Worm (Caenorhabditis elegans): Measurements from ENCODE around the gene bcat-1.

DNA sequence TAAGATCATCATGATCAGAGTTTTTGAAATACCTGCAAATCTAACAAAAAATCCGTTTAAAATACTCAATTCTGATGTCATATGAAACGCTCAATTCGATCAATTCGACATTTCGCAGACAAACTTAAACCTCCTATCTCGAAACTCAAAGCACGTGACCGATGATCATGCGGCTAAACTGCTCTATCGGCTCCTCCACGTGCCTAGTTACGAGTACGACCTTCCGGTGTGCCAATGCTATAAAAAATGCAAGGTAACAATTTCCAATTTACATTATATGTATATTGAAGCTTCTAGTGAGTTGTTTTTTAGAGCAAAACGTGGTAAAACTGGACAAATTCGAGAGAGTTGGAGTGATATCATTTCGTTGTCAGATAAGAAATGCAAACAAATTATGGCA, 34.0 kb downstream of the bcat-1 start:
- TF ChIP-seq lin-15B (tag; optimal IDR thresholded peaks at IDR 0.05) (no peak), nhr-90 (tag; optimal IDR thresholded peaks at IDR 0.05; ENCODE audit: poor library complexity) (peak; percentile 17)

Data from whole organism, L1 larva.